Worm (Caenorhabditis elegans): ENCODE measurements around the gene irld-29.

Gene irld-29

ce11 chrV:2306383-2306782 is 32.1 kb downstream of the irld-29 start:
- TF ChIP-seq mxl-3 (GFP tag; optimal IDR thresholded peaks at IDR 0.05) (no peak), aha-1 (tag) (peak; percentile 83)

ce11 chrV:2303775-2304174 is 34.7 kb downstream of the irld-29 start, which contains the start of gene irld-15:
Gene irld-15, minus strand, starts transcription at chrV:2303875.
- TF ChIP-seq zfp-2 (tag; optimal IDR thresholded peaks at IDR 0.05) (no peak), mxl-2 (GFP tag; conservative IDR thresholded peaks at IDR 0.05) (no peak), ceh-82 (tag; optimal IDR thresholded peaks at IDR 0.05) (no peak), hif-1 (tag; optimal IDR thresholded peaks at IDR 0.05) (no peak), nhr-48 (tag; optimal IDR thresholded peaks at IDR 0.05) (no peak)

- no peak for TF ChIP-seq Y5F2A.4 (GFP tag; optimal IDR thresholded peaks at IDR 0.05)
- no peak for TF ChIP-seq mxl-3 (GFP tag; optimal IDR thresholded peaks at IDR 0.05)
- no peak for TF ChIP-seq nhr-25 (tag; optimal IDR thresholded peaks at IDR 0.05; ENCODE audit: borderline replicate concordance, insufficient read depth)
- TF ChIP-seq R02D3.7 (tag; optimal IDR thresholded peaks at IDR 0.05), result no peak
- TF ChIP-seq tag-97 (GFP tag; IDR thresholded peaks at IDR 0.05), result no peak
- no peak for TF ChIP-seq sdz-12 (GFP tag; optimal IDR thresholded peaks at IDR 0.05)
- TF ChIP-seq ceh-82 (tag; optimal IDR thresholded peaks at IDR 0.05), result no peak
- TF ChIP-seq aly-2 (tag; optimal IDR thresholded peaks at IDR 0.05), result no peak
- no peak for TF ChIP-seq madf-5 (GFP tag; IDR thresholded peaks at IDR 0.05)
- TF ChIP-seq daf-19 (GFP tag; conservative IDR thresholded peaks at IDR 0.05), result no peak
- no peak for TF ChIP-seq F26F4.8 (GFP tag; conservative IDR thresholded peaks at IDR 0.05)
- TF ChIP-seq ztf-11 (tag; optimal IDR thresholded peaks at IDR 0.05), result no peak
- no peak for TF ChIP-seq nhr-111 (GFP tag; optimal IDR thresholded peaks at IDR 0.05)
Measured at ce11 chrV:2300905-2301304, 37.5 kb downstream of the irld-29 start, which contains the start of gene Y19D10B.8. Gene Y19D10B.8, minus strand, starts transcription at chrV:2301005.

ce11 chrV:2294577-2294976 is 43.9 kb downstream of the irld-29 start, which contains the start of gene nhr-226:
Gene nhr-226, plus strand, starts transcription at chrV:2294877.
- peak; percentile 13 for TF ChIP-seq pqm-1 (tag; optimal IDR thresholded peaks at IDR 0.05)
- TF ChIP-seq nhr-102 (tag; optimal IDR thresholded peaks at IDR 0.05), result no peak

- peak; percentile 41 for TF ChIP-seq nhr-28 (tag; optimal IDR thresholded peaks at IDR 0.05)
- peak; percentile 26; the same call in 1 of the 2 replicates for TF ChIP-seq dmd-6 (GFP tag; IDR thresholded peaks at IDR 0.05)
- TF ChIP-seq pqm-1 (tag; optimal IDR thresholded peaks at IDR 0.05), result peak; percentile 14
- TF ChIP-seq zfp-3 (GFP tag; conservative IDR thresholded peaks at IDR 0.05), result no peak
- TF ChIP-seq lin-38 (GFP tag; IDR thresholded peaks at IDR 0.05), result no peak
- TF ChIP-seq vab-7 (GFP tag; IDR thresholded peaks at IDR 0.05), result no peak
- TF ChIP-seq jun-1 (tag; optimal IDR thresholded peaks at IDR 0.05), result no peak
Measured at ce11 chrV:2292240-2292639, 46.2 kb downstream of the irld-29 start, which contains the start of gene nhr-115. Gene nhr-115, plus strand, starts transcription at chrV:2292540.

- TF ChIP-seq Y105C5A.15 (GFP tag; IDR thresholded peaks at IDR 0.05) (no peak), dmd-6 (GFP tag; IDR thresholded peaks at IDR 0.05) (no peak), tra-1 (GFP tag; IDR thresholded peaks at IDR 0.05) (no peak), snpc-1.2 (GFP tag; IDR thresholded peaks at IDR 0.05) (no peak), dve-1 (tag; optimal IDR thresholded peaks at IDR 0.05; ENCODE audit: insufficient read depth) (peak; percentile 8), lin-1 (GFP tag; IDR thresholded peaks at IDR 0.05) (no peak), rbr-2 (tag; optimal IDR thresholded peaks at IDR 0.05) (no peak), zip-2 (tag; optimal IDR thresholded peaks at IDR 0.05) (no peak)
Measured at ce11 chrV:2290329-2290728, 48.1 kb downstream of the irld-29 start, which contains the start of gene nhr-225. Gene nhr-225, minus strand, starts transcription at chrV:2290474.
